Worm (Caenorhabditis elegans) whole organism, mixed stage, embryonic: ENCODE measurements around the gene F26H11.8.

Experiments used
- ces-1 ChIP-seq: fragments of 150-350 bp; optimal IDR thresholded peaks from 2 replicates; lab custom pipeline; 2014; ENCODE audit warnings: missing biosample characterization, missing genetic modification reagents, missing genetic modification characterization
- elt-3 ChIP-seq: fragments of 150-350 bp; optimal IDR thresholded peaks from 2 replicates; lab custom pipeline; 2014; ENCODE audit warnings: missing biosample characterization, missing genetic modification characterization
- flh-1 ChIP-seq: fragments of 200-800 bp; sonication (Bioruptor generic); optimal IDR thresholded peaks from 2 replicates; lab custom pipeline; 2018; ENCODE audit warnings: mild to moderate bottlenecking, missing genetic modification characterization, moderate library complexity, missing compliant biosample characterization
- ham-2 ChIP-seq: fragments of 200-800 bp; sonication (Bioruptor generic); optimal IDR thresholded peaks from 2 replicates; lab custom pipeline; 2018; ENCODE audit warnings: mild to moderate bottlenecking, missing genetic modification characterization, missing compliant biosample characterization
- lin-13 ChIP-seq: fragments of 150-350 bp; optimal IDR thresholded peaks from 2 replicates; lab custom pipeline; 2014; ENCODE audit warnings: missing biosample characterization, missing genetic modification characterization
- lsy-2 ChIP-seq: fragments of 150-350 bp; optimal IDR thresholded peaks from 2 replicates; lab custom pipeline; 2014; ENCODE audit warnings: missing biosample characterization, missing genetic modification characterization
- mls-2 ChIP-seq: sonication (generic microtip); optimal IDR thresholded peaks from 2 replicates; lab custom pipeline; 2016; ENCODE audit warnings: mild to moderate bottlenecking, missing genetic modification characterization, moderate library complexity, missing compliant biosample characterization
- nhr-12 ChIP-seq: fragments of 150-350 bp; optimal IDR thresholded peaks from 2 replicates; lab custom pipeline; 2014; ENCODE audit warnings: missing biosample characterization, missing genetic modification characterization
- nhr-28 ChIP-seq: fragments of 150-350 bp; optimal IDR thresholded peaks from 2 replicates; lab custom pipeline; 2014; ENCODE audit warnings: missing biosample characterization, missing genetic modification characterization
- nhr-76 ChIP-seq: sonication (generic microtip); optimal IDR thresholded peaks from 2 replicates; lab custom pipeline; 2017; ENCODE audit warnings: missing biosample characterization, missing genetic modification characterization
- pha-4 ChIP-seq: fragments of 150-350 bp; optimal IDR thresholded peaks from 2 replicates; lab custom pipeline; 2018; ENCODE audit warnings: missing biosample characterization, missing genetic modification reagents, missing genetic modification characterization
- unc-39 ChIP-seq: fragments of 150-350 bp; optimal IDR thresholded peaks from 2 replicates; lab custom pipeline; 2014; ENCODE audit warnings: missing biosample characterization, missing genetic modification characterization
- unc-62 ChIP-seq: fragments of 150-350 bp; optimal IDR thresholded peaks from 2 replicates; lab custom pipeline; 2014; ENCODE audit warnings: missing biosample characterization, missing genetic modification reagents, missing genetic modification characterization

DNA sequence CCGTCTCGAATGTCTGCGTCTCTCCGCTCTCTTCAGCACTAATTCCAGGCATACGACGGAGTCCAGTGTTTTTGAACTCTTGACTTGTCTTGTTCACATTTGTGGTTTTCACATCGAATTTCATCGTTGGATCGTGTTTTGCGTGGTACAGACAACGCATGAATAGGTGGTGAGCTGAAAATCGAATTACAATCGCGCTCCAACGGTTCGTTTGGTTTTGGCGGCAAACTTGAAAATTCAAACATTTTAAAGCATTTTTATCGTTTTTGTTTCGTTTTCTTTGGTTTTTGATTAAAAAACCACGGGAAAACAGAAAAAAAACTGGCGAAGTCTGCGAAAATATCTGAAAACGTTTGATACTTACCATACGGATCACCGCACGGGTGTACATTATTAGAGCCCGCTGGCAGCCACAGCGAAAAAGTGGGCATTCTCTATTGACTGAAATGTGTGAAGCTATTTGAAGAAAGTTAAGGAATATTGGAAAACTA is 24.8 kb downstream of the F26H11.8 start, which contains the start of gene exl-1:
- no peak for TF ChIP-seq unc-39 (tag; lab: Kevin White, UChicago)
- no peak for TF ChIP-seq unc-62 (GFP tag; lab: Kevin White, UChicago)
- TF ChIP-seq nhr-76 = no peak
- TF ChIP-seq nhr-28 (tag; lab: Kevin White, UChicago) = no peak
- TF ChIP-seq lin-13 = no peak
- TF ChIP-seq pha-4 (tag; lab: Kevin White, UChicago) = no peak
- TF ChIP-seq nhr-12 (tag; lab: Kevin White, UChicago) = no peak
- TF ChIP-seq ham-2 = no peak
- TF ChIP-seq lsy-2 (tag; lab: Kevin White, UChicago) = no peak
- TF ChIP-seq ces-1 (GFP tag; lab: Kevin White, UChicago) = no peak
- TF ChIP-seq elt-3 (tag; lab: Kevin White, UChicago) = no peak
- no peak for TF ChIP-seq mls-2 (tag; lab: Kevin White, UChicago)
- TF ChIP-seq flh-1 = no peak
